Worm (Caenorhabditis elegans): Measurements from ENCODE around the gene Y54H5A.2.

DNA sequence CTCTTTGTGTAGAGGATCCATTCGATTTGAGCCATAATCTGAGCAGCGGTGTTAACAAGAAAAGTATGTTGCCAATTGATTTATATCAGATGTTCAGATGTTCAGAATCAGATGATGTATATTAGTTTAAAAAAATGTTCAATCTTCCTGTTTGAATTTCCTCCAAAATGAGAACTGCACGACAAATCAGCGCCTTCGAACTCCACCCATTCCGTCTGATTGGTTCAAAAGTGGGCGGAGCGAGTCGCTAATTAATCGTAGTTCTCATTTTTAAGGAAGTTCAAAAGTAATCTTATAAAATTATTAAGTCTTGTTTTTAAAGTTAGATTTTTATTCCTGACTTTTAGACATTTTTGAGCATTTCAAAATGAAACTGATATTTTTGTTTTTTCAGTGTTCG, 29.8 kb upstream of the Y54H5A.2 start:
- TF ChIP-seq nhr-11 (tag; optimal IDR thresholded peaks at IDR 0.05) (no peak), fkh-10 (GFP tag; optimal IDR thresholded peaks at IDR 0.05) (no peak)

Measured in whole organism, late embryonic.